Fruit fly (Drosophila melanogaster) whole organism, pupa: ENCODE data around the gene Elys.

Experiments used
- CG10348 ChIP-seq: fragments of 200-800 bp; sonication (Bioruptor generic); IDR thresholded peaks from 2 replicates; pipeline ENCODE4 v1.3.6; 2022; ENCODE audit warnings: missing biosample characterization, missing genetic modification characterization
- CG14655 ChIP-seq: fragments of 200-800 bp; sonication (Bioruptor generic); optimal IDR thresholded peaks from 3 replicates; lab custom pipeline; 2017; ENCODE audit warnings: mild to moderate bottlenecking, missing biosample characterization, missing genetic modification reagents, missing genetic modification characterization

dm6 chrX:19640707-19641248 is 11.3 kb upstream of the Elys start:
- TF ChIP-seq CG10348 (GFP tag; lab: Robert Waterston, UW) (no peak), CG14655 (GFP tag; lab: Kevin White, UChicago) (no peak)
